Fruit fly (Drosophila melanogaster) Kc167 (cell line): ENCODE results near the gene gfzf.

Source experiments
- Myc ChIP-seq: fragments of >200 bp; optimal IDR thresholded peaks from 2 replicates; lab custom pipeline; 2017; ENCODE audit warnings: missing external identifiers
- Sin3A ChIP-seq: fragments of >200 bp; optimal IDR thresholded peaks from 2 replicates; lab custom pipeline; 2018; ENCODE audit warnings: missing external identifiers
- psq ChIP-seq: fragments of >200 bp; optimal IDR thresholded peaks from 2 replicates; lab custom pipeline; 2017; ENCODE audit warnings: missing external identifiers

DNA sequence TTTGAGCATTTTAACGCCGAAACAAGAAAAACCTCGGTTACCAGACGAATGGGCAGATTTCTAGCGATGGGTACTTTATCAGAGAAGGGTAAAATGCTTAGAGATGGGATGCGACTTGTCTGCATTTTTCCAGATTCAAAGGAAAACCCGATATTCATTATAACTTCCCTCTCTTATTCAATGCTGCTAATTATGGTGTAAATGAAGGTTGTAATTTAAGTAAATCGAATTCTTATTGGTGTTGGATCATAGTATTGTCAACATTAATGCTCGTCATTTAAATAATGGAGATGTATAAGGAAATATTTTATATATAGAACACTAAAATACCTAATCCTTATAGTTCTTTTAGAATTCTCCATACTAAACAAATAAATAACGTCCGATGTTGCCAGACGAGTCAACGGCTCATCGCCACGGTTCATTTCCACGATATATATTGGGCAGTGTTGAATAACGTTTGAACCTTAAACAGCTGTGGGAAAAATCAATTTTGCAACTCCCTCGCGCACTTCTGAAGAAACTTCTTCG lies 26.6 kb downstream of the gfzf start, which contains the start of the genes Alh and CG10098:
- TF ChIP-seq Sin3A (lab: Kevin White, UChicago): peak; percentile 53
- TF ChIP-seq Myc (lab: Kevin White, UChicago): no peak
- TF ChIP-seq psq (lab: Kevin White, UChicago): no peak
